Fruit fly (Drosophila melanogaster): Measurements from ENCODE around the gene Srr.

The Srr gene

DNA sequence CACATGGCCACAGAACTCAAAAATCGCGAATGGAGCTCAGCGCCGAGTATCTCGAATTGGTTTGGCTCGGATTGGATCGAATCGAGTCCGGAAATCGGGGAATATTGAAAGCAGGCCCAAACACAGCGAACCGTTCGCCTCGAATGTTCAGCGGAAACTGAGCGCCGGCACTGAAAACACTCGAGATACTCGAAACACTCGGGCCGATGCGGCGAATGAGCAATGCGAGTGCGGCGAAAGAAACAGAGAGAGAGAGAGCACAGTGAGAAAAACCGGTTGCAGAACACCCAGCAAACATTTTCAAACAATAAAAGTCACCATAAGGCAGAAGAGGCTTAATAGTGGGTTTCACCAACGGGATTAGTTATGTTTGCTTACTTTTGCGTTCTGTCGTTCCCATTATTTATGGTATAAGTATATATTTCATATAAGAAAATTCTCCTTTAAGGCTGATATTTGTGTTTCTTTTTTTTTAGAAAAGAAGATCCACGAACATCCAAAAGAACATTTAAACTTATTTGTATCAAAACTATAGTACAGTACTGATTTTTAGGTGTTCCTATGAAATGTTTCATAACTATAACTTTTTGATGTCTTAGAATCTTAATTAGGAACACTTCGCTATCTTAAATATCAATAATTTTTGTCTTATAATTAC lies 29.3 kb downstream of the Srr start, which contains the start of gene FER (continued):
- TF ChIP-seq CG1621 (tag; optimal IDR thresholded peaks at IDR 0.05) (peak; percentile 63), Sox14 (GFP tag; optimal IDR thresholded peaks at IDR 0.05) (no peak), cyc (GFP tag; optimal IDR thresholded peaks at IDR 0.05) (peak; percentile 17), fkh (GFP tag; optimal IDR thresholded peaks at IDR 0.05) (peak; percentile 33), CG3032 (tag; optimal IDR thresholded peaks at IDR 0.05) (peak; percentile 25), CG9139 (GFP tag; optimal IDR thresholded peaks at IDR 0.05) (peak; percentile 58), CG16779 (tag; optimal IDR thresholded peaks at IDR 0.05) (peak; percentile 34), CG11902 (GFP tag; optimal IDR thresholded peaks at IDR 0.05) (no peak), CG6276 (GFP tag; optimal IDR thresholded peaks at IDR 0.05) (peak; percentile 8), esn (GFP tag; optimal IDR thresholded peaks at IDR 0.05) (peak; percentile 17), lz (GFP tag; optimal IDR thresholded peaks at IDR 0.05) (peak; percentile 6), dac (GFP tag; optimal IDR thresholded peaks at IDR 0.05) (no peak), CG4318 (GFP tag; optimal IDR thresholded peaks at IDR 0.05) (no peak), topi (GFP tag; optimal IDR thresholded peaks at IDR 0.05) (peak; percentile 18), CG15336 (GFP tag; IDR thresholded peaks at IDR 0.05) (peak; percentile 48; the same call in 1 of the 2 replicates), ss (GFP tag; optimal IDR thresholded peaks at IDR 0.05) (peak; percentile 9 to 59), CG34406 (GFP tag; optimal IDR thresholded peaks at IDR 0.05) (no peak), Sox102F (GFP tag; optimal IDR thresholded peaks at IDR 0.05) (peak; percentile 13), Eip78C (GFP tag) (peak; percentile 67), vri (GFP tag; optimal IDR thresholded peaks at IDR 0.05) (peak; percentile 51), CG6792 (GFP tag; optimal IDR thresholded peaks at IDR 0.05) (no peak), CG6808 (GFP tag; optimal IDR thresholded peaks at IDR 0.05) (no peak), CG8319 (GFP tag; optimal IDR thresholded peaks at IDR 0.05) (no peak), dsx (GFP tag; optimal IDR thresholded peaks at IDR 0.05; ENCODE audit: poor library complexity, severe bottlenecking) (peak; percentile 39), CG10631 (GFP tag; optimal IDR thresholded peaks at IDR 0.05) (no peak), Blimp-1 (GFP tag; optimal IDR thresholded peaks at IDR 0.05) (no peak), CG6163 (GFP tag; IDR thresholded peaks at IDR 0.05) (peak; percentile 71), Hr39 (GFP tag; optimal IDR thresholded peaks at IDR 0.05) (no peak), CG8119 (GFP tag; IDR thresholded peaks at IDR 0.05) (peak; percentile 35; the same call in 1 of the 3 replicates), salr (GFP tag; optimal IDR thresholded peaks at IDR 0.05) (no peak), Gug (GFP tag; IDR thresholded peaks at IDR 0.05) (no peak), Ets21C (GFP tag; optimal IDR thresholded peaks at IDR 0.05) (no peak), Smox (GFP tag; optimal IDR thresholded peaks at IDR 0.05) (no peak), svp (GFP tag) (peak; percentile 65), CG3919 (GFP tag; optimal IDR thresholded peaks at IDR 0.05) (peak; percentile 35), Met (GFP tag; optimal IDR thresholded peaks at IDR 0.05) (no peak), Ets96B (tag; optimal IDR thresholded peaks at IDR 0.05) (no peak), net (GFP tag; optimal IDR thresholded peaks at IDR 0.05) (no peak)

DNA sequence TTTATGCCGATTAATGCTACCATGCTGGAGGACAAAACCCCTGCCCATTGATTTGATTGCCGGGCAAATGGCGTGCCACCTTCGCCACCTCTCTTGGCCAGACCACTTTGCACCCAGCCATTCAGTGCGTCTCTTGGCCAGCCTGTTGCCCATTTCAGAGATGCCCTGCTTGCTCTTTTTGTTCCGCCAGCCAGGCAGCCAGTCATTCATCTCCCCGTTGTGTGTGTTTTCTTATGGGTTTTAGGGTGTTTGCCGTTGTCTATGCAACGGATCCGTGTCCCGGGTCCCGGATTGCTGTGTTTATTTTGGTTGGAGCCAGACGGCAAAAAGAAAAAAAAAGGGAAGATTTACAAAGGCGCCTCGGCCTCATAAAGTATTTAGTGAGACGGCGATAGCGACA lies 30.8 kb downstream of the Srr start:
- TF ChIP-seq Hr38 (GFP tag; optimal IDR thresholded peaks at IDR 0.05) (no peak), eg (GFP tag; IDR thresholded peaks at IDR 0.05) (0 out of 3 replicates have a peak, but pooled peaks have one; percentile 22), fkh (GFP tag; optimal IDR thresholded peaks at IDR 0.05) (peak; percentile 6), Eip78C (GFP tag) (no peak), CG6163 (GFP tag; IDR thresholded peaks at IDR 0.05) (0 out of 3 replicates have a peak, but pooled peaks have one; percentile 32)

Measured in whole organism, prepupa.